Fruit fly (Drosophila melanogaster): ENCODE data around the gene CG12594.

dm6 chr3R:11776068-11776767 lies 54.7 kb downstream of the CG12594 start:
- no peak for TF ChIP-seq Clk (GFP tag; optimal IDR thresholded peaks at IDR 0.05)
- no peak for TF ChIP-seq CG5204 (GFP tag; optimal IDR thresholded peaks at IDR 0.05)
- TF ChIP-seq Mnt (GFP tag; optimal IDR thresholded peaks at IDR 0.05): no peak
- no peak for TF ChIP-seq CG14711 (tag; optimal IDR thresholded peaks at IDR 0.05)
- peak; percentile 14 for TF ChIP-seq kay (GFP tag; ENCODE audit: borderline replicate concordance)
- TF ChIP-seq cic (GFP tag; optimal IDR thresholded peaks at IDR 0.05): no peak
- no peak for TF ChIP-seq ovo (GFP tag; optimal IDR thresholded peaks at IDR 0.05)
- no peak for TF ChIP-seq toe (GFP tag; optimal IDR thresholded peaks at IDR 0.05)
- TF ChIP-seq cnc (optimal IDR thresholded peaks at IDR 0.05): no peak
